Worm (Caenorhabditis elegans) whole organism, midembryonic: ENCODE results near the gene T26C5.3.

Source experiments
- T22C8.4 ChIP-seq: fragments of 200-800 bp; sonication (Bioruptor generic); IDR thresholded peaks from 2 replicates; pipeline ENCODE4 v1.3.6; 2022; ENCODE audit warnings: missing genetic modification characterization, missing compliant biosample characterization
- cog-1 ChIP-seq: sonication (generic microtip); optimal IDR thresholded peaks from 2 replicates; lab custom pipeline; 2016; ENCODE audit warnings: missing genetic modification characterization, missing compliant biosample characterization
- flt-1 ChIP-seq: fragments of 200-800 bp; sonication (Bioruptor generic); IDR thresholded peaks from 2 replicates; pipeline ENCODE4 v1.3.6; 2022; ENCODE audit warnings: missing genetic modification characterization, missing compliant biosample characterization
- klf-2 ChIP-seq: fragments of 200-800 bp; sonication (Bioruptor generic); conservative IDR thresholded peaks from 2 replicates; pipeline ENCODE4 v1.3.6; 2022; ENCODE audit warnings: missing genetic modification reagents, missing genetic modification characterization, missing compliant biosample characterization
- med-1 ChIP-seq: sonication (generic microtip); optimal IDR thresholded peaks from 2 replicates; lab custom pipeline; 2017; ENCODE audit warnings: missing genetic modification characterization, mild to moderate bottlenecking, missing compliant biosample characterization, antibody characterized with exemption, missing genetic modification reagents; ENCODE audit not compliant: insufficient read depth
- ref-1 ChIP-seq: fragments of 200-800 bp; sonication (Bioruptor generic); conservative IDR thresholded peaks from 2 replicates; pipeline ENCODE4 v1.3.6; 2022; ENCODE audit warnings: missing genetic modification reagents, missing genetic modification characterization, missing compliant biosample characterization
- tab-1 ChIP-seq: fragments of 200-800 bp; sonication (Bioruptor generic); IDR thresholded peaks from 2 replicates; pipeline ENCODE4 v1.3.6; 2022; ENCODE audit warnings: missing genetic modification characterization, missing compliant biosample characterization
- ztf-23 ChIP-seq: fragments of 200-800 bp; sonication (Bioruptor generic); IDR thresholded peaks from 2 replicates; pipeline ENCODE4 v1.3.6; 2022; ENCODE audit warnings: missing genetic modification reagents, missing genetic modification characterization, missing compliant biosample characterization
- ztf-29 ChIP-seq: fragments of 200-800 bp; sonication (Bioruptor generic); IDR thresholded peaks from 2 replicates; pipeline ENCODE4 v1.3.6; 2022; ENCODE audit warnings: missing genetic modification reagents, missing genetic modification characterization, missing compliant biosample characterization

T26C5.3 gene

ce11 chrII:9261403-9261802, 25.0 kb downstream of the T26C5.3 start:
- TF ChIP-seq T22C8.4 (GFP tag; lab: Robert Waterston, UW) (no peak), tab-1 (GFP tag; lab: Robert Waterston, UW) (no peak), ztf-23 (no peak), med-1 (GFP tag; lab: Kevin White, UChicago) (no peak), klf-2 (GFP tag; lab: Robert Waterston, UW) (no peak), flt-1 (no peak), ref-1 (GFP tag; lab: Robert Waterston, UW) (no peak), ztf-29 (no peak), cog-1 (tag; lab: Kevin White, UChicago) (no peak)

- TF ChIP-seq flt-1, result no peak
- TF ChIP-seq ztf-23, result no peak
- TF ChIP-seq med-1 (GFP tag; lab: Kevin White, UChicago), result no peak
Measured at ce11 chrII:9261931-9262562, 25.7 kb downstream of the T26C5.3 start, which contains the start of gene aqp-2. aqp-2 (minus strand) TSS chrII:9261981.

- TF ChIP-seq T22C8.4 (GFP tag; lab: Robert Waterston, UW), result no peak
Measured at ce11 chrII:9262845-9263402, 26.5 kb downstream of the T26C5.3 start.

ce11 chrII:9263784-9264183, 27.4 kb downstream of the T26C5.3 start:
- TF ChIP-seq T22C8.4 (GFP tag; lab: Robert Waterston, UW), result no peak
- TF ChIP-seq ztf-23, result no peak
- TF ChIP-seq klf-2 (GFP tag; lab: Robert Waterston, UW), result no peak
- TF ChIP-seq cog-1 (tag; lab: Kevin White, UChicago), result no peak
- no peak for TF ChIP-seq ref-1 (GFP tag; lab: Robert Waterston, UW)
- TF ChIP-seq med-1 (GFP tag; lab: Kevin White, UChicago), result no peak
- no peak for TF ChIP-seq tab-1 (GFP tag; lab: Robert Waterston, UW)
- no peak for TF ChIP-seq flt-1
- TF ChIP-seq ztf-29, result no peak

DNA sequence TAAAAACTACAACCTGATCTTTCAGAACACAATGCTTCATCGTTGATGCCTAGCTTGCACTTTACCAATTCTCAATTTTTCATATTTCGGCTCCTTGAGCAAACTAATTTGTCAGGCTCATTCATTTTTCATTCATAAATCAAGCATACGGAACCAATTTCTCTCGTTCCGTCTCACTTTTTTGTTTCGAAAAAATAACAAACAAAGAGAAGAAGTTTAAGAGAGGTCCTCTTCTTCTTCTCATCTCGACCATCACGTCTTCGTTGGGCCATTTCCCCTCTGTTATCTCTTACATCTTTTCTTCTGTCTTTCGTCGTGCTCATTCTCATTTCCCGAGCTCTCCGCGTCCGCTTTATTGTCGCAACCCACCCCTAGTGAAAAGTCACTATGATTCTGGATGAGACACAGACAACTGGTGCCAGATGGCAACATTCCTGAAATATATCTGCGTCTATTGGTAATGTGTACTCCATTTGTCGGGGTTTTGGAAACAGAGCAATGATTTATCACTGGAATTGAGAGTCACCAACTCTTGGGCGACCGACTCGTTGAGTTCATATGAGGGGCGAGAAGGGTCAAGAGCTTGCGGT, 28.4 kb downstream of the T26C5.3 start:
- TF ChIP-seq ztf-23 (no peak), tab-1 (GFP tag; lab: Robert Waterston, UW) (no peak), cog-1 (tag; lab: Kevin White, UChicago) (no peak), ref-1 (GFP tag; lab: Robert Waterston, UW) (no peak), klf-2 (GFP tag; lab: Robert Waterston, UW) (no peak), med-1 (GFP tag; lab: Kevin White, UChicago) (no peak), T22C8.4 (GFP tag; lab: Robert Waterston, UW) (no peak), flt-1 (no peak)

DNA sequence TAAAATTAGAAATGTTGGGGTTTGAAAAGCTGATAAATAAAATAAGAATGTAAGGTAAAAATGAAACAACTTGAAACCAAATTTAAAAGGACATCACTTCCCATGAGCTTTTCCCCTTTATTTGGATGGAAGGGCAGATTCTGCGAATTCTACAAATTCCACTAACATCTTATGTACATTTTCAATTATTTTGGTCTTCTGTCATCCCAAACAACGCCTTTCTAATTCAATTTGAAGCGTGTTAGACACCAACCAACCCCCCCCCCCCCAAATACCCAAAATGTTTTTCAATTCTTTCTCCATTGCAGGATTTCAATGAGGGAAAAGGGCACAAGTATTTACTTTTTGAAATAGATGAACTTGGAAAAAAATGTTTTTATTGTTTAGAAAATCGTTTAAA, 29.3 kb downstream of the T26C5.3 start:
- no peak for TF ChIP-seq cog-1 (tag; lab: Kevin White, UChicago)
- TF ChIP-seq klf-2 (GFP tag; lab: Robert Waterston, UW), result no peak
- TF ChIP-seq flt-1, result no peak

DNA sequence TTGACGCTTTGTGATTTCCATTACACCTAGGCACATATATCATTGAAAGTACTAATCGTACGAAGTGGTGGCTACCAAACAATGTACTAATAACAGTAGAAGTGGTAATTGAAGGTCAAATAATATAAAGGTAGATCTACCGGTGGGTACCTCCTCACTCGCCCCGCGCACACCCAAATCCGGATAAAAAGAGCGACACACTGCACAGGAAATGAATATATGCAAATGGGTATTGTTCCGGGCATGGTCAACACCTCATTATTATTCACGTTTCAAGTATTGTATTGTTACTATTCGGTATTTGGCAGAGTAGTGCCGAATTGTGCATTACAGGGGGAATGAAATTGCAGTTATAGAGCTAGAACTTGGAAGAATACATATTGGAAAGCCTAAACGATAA, 29.9 kb downstream of the T26C5.3 start:
- TF ChIP-seq flt-1, result 0 out of 2 replicates have a peak, but pooled peaks have one; percentile 18
- no peak for TF ChIP-seq med-1 (GFP tag; lab: Kevin White, UChicago)

DNA sequence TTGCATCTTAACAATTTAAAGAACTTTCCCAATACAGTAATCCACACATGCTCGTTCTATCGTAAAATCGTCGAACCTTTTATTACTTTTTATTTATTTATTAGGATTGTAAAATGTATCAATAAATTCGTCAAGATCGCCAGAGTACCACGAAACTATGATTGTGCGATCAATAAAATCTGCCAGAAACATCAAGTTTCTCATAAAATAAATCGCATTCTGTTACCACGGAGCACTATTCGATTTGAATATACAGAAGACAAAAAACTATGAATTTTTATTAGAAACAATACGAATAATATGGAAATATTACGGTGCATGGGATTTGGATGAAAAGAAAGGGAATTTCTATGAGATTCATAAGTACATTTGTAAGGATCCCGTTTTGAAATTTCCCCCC, 30.4 kb downstream of the T26C5.3 start, which contains the start of gene C01G6.2:
Gene C01G6.2, plus strand, starts transcription at position 301 of the 400 bp plus-strand sequence.
- TF ChIP-seq ztf-23, result no peak
- TF ChIP-seq ref-1 (GFP tag; lab: Robert Waterston, UW), result no peak
- no peak for TF ChIP-seq cog-1 (tag; lab: Kevin White, UChicago)
- no peak for TF ChIP-seq med-1 (GFP tag; lab: Kevin White, UChicago)
- no peak for TF ChIP-seq tab-1 (GFP tag; lab: Robert Waterston, UW)
- TF ChIP-seq flt-1, result no peak
- TF ChIP-seq klf-2 (GFP tag; lab: Robert Waterston, UW), result no peak
- TF ChIP-seq ztf-29, result no peak
- TF ChIP-seq T22C8.4 (GFP tag; lab: Robert Waterston, UW), result no peak

DNA sequence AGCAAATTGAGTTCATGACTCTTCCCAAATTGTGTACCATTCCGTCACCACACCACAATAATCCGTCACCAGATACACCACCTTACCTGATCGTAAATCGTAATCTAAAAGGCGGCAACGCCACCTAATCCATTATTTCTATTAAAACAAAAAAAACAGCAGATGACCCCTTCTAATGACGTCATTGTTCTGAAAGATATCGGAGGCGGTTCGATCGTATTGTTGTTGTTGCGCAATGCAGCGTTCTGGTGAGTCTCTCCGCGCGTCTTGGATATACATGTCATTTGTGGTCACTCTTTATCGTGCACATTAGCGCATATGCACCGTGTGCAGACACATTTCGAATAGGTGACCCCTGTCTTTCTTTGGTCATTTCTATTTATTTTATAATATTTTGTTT, 32.6 kb downstream of the T26C5.3 start:
- TF ChIP-seq T22C8.4 (GFP tag; lab: Robert Waterston, UW) (no peak), med-1 (GFP tag; lab: Kevin White, UChicago) (no peak), ztf-29 (no peak), flt-1 (no peak), ref-1 (GFP tag; lab: Robert Waterston, UW) (no peak), ztf-23 (no peak)

- TF ChIP-seq ref-1 (GFP tag; lab: Robert Waterston, UW), result no peak
- TF ChIP-seq ztf-29, result no peak
- TF ChIP-seq med-1 (GFP tag; lab: Kevin White, UChicago), result no peak
- TF ChIP-seq T22C8.4 (GFP tag; lab: Robert Waterston, UW), result no peak
- no peak for TF ChIP-seq flt-1
- TF ChIP-seq klf-2 (GFP tag; lab: Robert Waterston, UW), result no peak
- no peak for TF ChIP-seq cog-1 (tag; lab: Kevin White, UChicago)
- no peak for TF ChIP-seq tab-1 (GFP tag; lab: Robert Waterston, UW)
- TF ChIP-seq ztf-23, result no peak
Measured at ce11 chrII:9269588-9269987, 33.2 kb downstream of the T26C5.3 start, which contains the start of gene C01G6.3. C01G6.3 (plus strand) TSS chrII:9269888.
